Fruit fly (Drosophila melanogaster): Measurements from ENCODE around the gene unc.

Gene unc

DNA sequence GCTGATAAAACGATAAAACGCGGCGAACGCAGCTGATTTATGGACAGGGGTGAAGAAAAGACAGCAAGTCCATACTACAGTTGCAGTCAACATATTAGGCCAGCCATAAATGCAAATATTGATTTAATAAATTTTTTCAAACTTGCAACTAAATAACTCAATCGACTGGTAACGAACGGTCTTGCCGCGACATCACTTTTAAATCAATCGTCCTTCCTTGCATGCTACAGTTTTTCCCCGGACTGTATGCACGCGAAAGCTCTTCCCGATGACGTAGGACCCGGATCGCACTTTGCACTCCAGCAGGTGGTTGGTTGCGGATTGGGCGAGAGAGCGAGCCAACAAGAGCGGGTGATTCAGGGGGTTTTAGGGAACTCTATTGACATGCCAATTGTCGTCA lies 51.8 kb downstream of the unc start:
- peak; percentile 5 for TF ChIP-seq Sox102F (GFP tag; optimal IDR thresholded peaks at IDR 0.05)
- 0 out of 3 replicates have a peak, but pooled peaks have one; percentile 7 for TF ChIP-seq ase (GFP tag; IDR thresholded peaks at IDR 0.05)
- TF ChIP-seq lbe (GFP tag; optimal IDR thresholded peaks at IDR 0.05), result peak; percentile 95
- TF ChIP-seq HLH3B (GFP tag; IDR thresholded peaks at IDR 0.05), result peak; percentile 18; the same call in 1 of the 2 replicates
- 0 out of 3 replicates have a peak, but pooled peaks have one; percentile 29 for TF ChIP-seq ken (GFP tag; IDR thresholded peaks at IDR 0.05)
- no peak for TF ChIP-seq dan (GFP tag; IDR thresholded peaks at IDR 0.05)
- TF ChIP-seq dm (GFP tag; optimal IDR thresholded peaks at IDR 0.05), result no peak
- peak; percentile 1 for TF ChIP-seq gem (tag; optimal IDR thresholded peaks at IDR 0.05)
- TF ChIP-seq CG12219 (GFP tag; optimal IDR thresholded peaks at IDR 0.05), result no peak
- TF ChIP-seq NfI (GFP tag; optimal IDR thresholded peaks at IDR 0.05), result peak; percentile 10
- TF ChIP-seq CG11696 (GFP tag; IDR thresholded peaks at IDR 0.05), result peak; percentile 72
- peak; percentile 73 for TF ChIP-seq sens (GFP tag)
- TF ChIP-seq eyg (GFP tag; optimal IDR thresholded peaks at IDR 0.05), result no peak
- no peak for TF ChIP-seq pan (optimal IDR thresholded peaks at IDR 0.05)
- TF ChIP-seq pan (GFP tag; optimal IDR thresholded peaks at IDR 0.05 in 1 of 2, IDR thresholded peaks at IDR 0.05 in 1 of 2), result peak in 1 of 2 experiments; percentile 39
- peak; percentile 24; the same call in 1 of the 2 replicates for TF ChIP-seq Ada2b (GFP tag; IDR thresholded peaks at IDR 0.05)
- TF ChIP-seq mam (GFP tag; optimal IDR thresholded peaks at IDR 0.05), result peak; percentile 27
- no peak for TF ChIP-seq CG8290 (GFP tag; optimal IDR thresholded peaks at IDR 0.05)
- peak in 1 of 2 experiments; percentile 47 for TF ChIP-seq CG8290 (tag; optimal IDR thresholded peaks at IDR 0.05)
- peak; percentile 31; the same call in 1 of the 2 replicates for TF ChIP-seq lmd (GFP tag; IDR thresholded peaks at IDR 0.05)
- TF ChIP-seq CG14441 (GFP tag; IDR thresholded peaks at IDR 0.05), result peak; percentile 30; the same call in 1 of the 2 replicates
- 0 out of 3 replicates have a peak, but pooled peaks have one; percentile 34 for TF ChIP-seq ci (GFP tag; IDR thresholded peaks at IDR 0.05)
- TF ChIP-seq org-1 (GFP tag; optimal IDR thresholded peaks at IDR 0.05), result no peak
- 0 out of 2 replicates have a peak, but pooled peaks have one; percentile 19 for TF ChIP-seq CG6689 (GFP tag; IDR thresholded peaks at IDR 0.05)
- TF ChIP-seq CG2199 (GFP tag; IDR thresholded peaks at IDR 0.05), result no peak
- TF ChIP-seq chm (GFP tag; IDR thresholded peaks at IDR 0.05), result no peak
- no peak for TF ChIP-seq prd (optimal IDR thresholded peaks at IDR 0.05)
- peak; percentile 45; the same call in 1 of the 3 replicates for TF ChIP-seq prd (GFP tag; IDR thresholded peaks at IDR 0.05)
- TF ChIP-seq CG7839 (tag; optimal IDR thresholded peaks at IDR 0.05), result peak; percentile 9
- peak; percentile 7 for TF ChIP-seq tio (GFP tag; optimal IDR thresholded peaks at IDR 0.05)
- TF ChIP-seq CG9817 (tag; optimal IDR thresholded peaks at IDR 0.05), result peak; percentile 17
- TF ChIP-seq sob (GFP tag; IDR thresholded peaks at IDR 0.05), result 0 out of 2 replicates have a peak, but pooled peaks have one; percentile 24
- no peak for TF ChIP-seq grau (tag; optimal IDR thresholded peaks at IDR 0.05)
- TF ChIP-seq CG9727 (GFP tag; optimal IDR thresholded peaks at IDR 0.05), result peak; percentile 5
- TF ChIP-seq row (GFP tag; IDR thresholded peaks at IDR 0.05), result peak; percentile 46; the same call in 2 of the 3 replicates
- 0 out of 3 replicates have a peak, but pooled peaks have one; percentile 13 for TF ChIP-seq CG34422 (GFP tag; IDR thresholded peaks at IDR 0.05)
- TF ChIP-seq nom (GFP tag; optimal IDR thresholded peaks at IDR 0.05), result peak; percentile 90
- peak; percentile 78 for TF ChIP-seq Med (GFP tag)
- no peak for TF ChIP-seq esg (GFP tag; conservative IDR thresholded peaks at IDR 0.05)
- 0 out of 3 replicates have a peak, but pooled peaks have one; percentile 15 for TF ChIP-seq CG2889 (GFP tag; IDR thresholded peaks at IDR 0.05)
- peak; percentile 20; the same call in 1 of the 2 replicates for TF ChIP-seq CG32532 (GFP tag; IDR thresholded peaks at IDR 0.05)
- TF ChIP-seq zfh1 (GFP tag; IDR thresholded peaks at IDR 0.05), result 0 out of 3 replicates have a peak, but pooled peaks have one; percentile 49
- TF ChIP-seq Pdp1 (GFP tag; optimal IDR thresholded peaks at IDR 0.05), result no peak
- peak in 1 of 2 experiments; percentile 47 for TF ChIP-seq bsh (GFP tag; optimal IDR thresholded peaks at IDR 0.05)
- TF ChIP-seq CG10431 (GFP tag; optimal IDR thresholded peaks at IDR 0.05), result no peak
- TF ChIP-seq crp (GFP tag; optimal IDR thresholded peaks at IDR 0.05), result no peak
- TF ChIP-seq Mrtf (GFP tag; IDR thresholded peaks at IDR 0.05), result 0 out of 3 replicates have a peak, but pooled peaks have one; percentile 6
- TF ChIP-seq dysf (GFP tag; IDR thresholded peaks at IDR 0.05), result peak; percentile 35; the same call in 1 of the 3 replicates
- TF ChIP-seq CG32767 (GFP tag; IDR thresholded peaks at IDR 0.05), result no peak
- peak; percentile 15 for TF ChIP-seq CG11504 (tag; optimal IDR thresholded peaks at IDR 0.05)
- TF ChIP-seq tup (GFP tag; optimal IDR thresholded peaks at IDR 0.05), result no peak

Data from whole organism, embryonic.